Worm (Caenorhabditis elegans) whole organism, mixed stage, embryonic: Measurements from ENCODE around the gene ric-3.

Experiments
- nhr-12 ChIP-seq: fragments of 150-350 bp; optimal IDR thresholded peaks from 2 replicates; lab custom pipeline; 2014; ENCODE audit warnings: missing biosample characterization, missing genetic modification characterization
- snpc-4 ChIP-seq: fragments of 150-350 bp; optimal IDR thresholded peaks from 2 replicates; lab custom pipeline; 2014; ENCODE audit warnings: missing biosample characterization, missing genetic modification characterization
- unc-39 ChIP-seq: fragments of 150-350 bp; optimal IDR thresholded peaks from 2 replicates; lab custom pipeline; 2014; ENCODE audit warnings: missing biosample characterization, missing genetic modification characterization
- ztf-11 ChIP-seq: fragments of 150-350 bp; optimal IDR thresholded peaks from 2 replicates; lab custom pipeline; 2014; ENCODE audit warnings: missing biosample characterization, missing genetic modification characterization

ce11 chrIV:7785506-7786065 lies 32.5 kb upstream of the ric-3 start, which contains the start of gene tag-322:
- TF ChIP-seq snpc-4 (tag; lab: Kevin White, UChicago) (no peak), unc-39 (no peak), ztf-11 (tag; lab: Kevin White, UChicago) (no peak), nhr-12 (tag; lab: Kevin White, UChicago) (no peak)
